Worm (Caenorhabditis elegans): ENCODE measurements around the gene ZK1248.4.

DNA sequence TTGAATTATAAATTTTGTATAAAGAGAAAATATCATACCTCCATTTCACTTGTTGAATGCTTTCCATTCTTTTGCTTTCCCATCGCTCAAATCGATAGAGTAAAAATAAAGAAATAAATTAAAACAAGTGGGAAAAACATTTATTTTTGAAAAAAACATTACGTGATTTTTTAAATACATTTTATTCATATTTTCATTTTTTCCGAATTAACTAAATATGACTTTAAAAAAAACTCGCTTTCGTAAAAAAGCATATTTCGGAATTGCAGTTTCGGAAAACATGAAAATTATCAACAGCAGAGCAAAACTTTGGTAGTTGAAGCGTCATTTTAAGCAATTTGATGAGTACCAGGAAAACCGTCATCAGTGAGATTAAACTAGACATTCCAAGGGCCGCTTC, 18.8 kb upstream of the ZK1248.4 start, which contains the start of gene K05F1.8:
- TF ChIP-seq egl-27 (tag; optimal IDR thresholded peaks at IDR 0.05), result no peak
- TF ChIP-seq dpl-1 (GFP tag; optimal IDR thresholded peaks at IDR 0.05), result no peak
- TF ChIP-seq dmd-9 (GFP tag; IDR thresholded peaks at IDR 0.05), result no peak
